Worm (Caenorhabditis elegans): ENCODE measurements around the gene T16G12.10.
A peak's percentile ranks its signal among the peaks of the same experiment; 100 is the strongest.

Gene T16G12.10

ce11 chrIII:10064140-10064539 lies 8.2 kb upstream of the T16G12.10 start, which contains the start of gene ekl-6:
ekl-6 (plus strand) TSS chrIII:10064404.
- TF ChIP-seq nhr-84 (tag; optimal IDR thresholded peaks at IDR 0.05) (no peak), xbp-1 (tag; optimal IDR thresholded peaks at IDR 0.05) (peak; percentile 76), tbx-2 (tag; optimal IDR thresholded peaks at IDR 0.05) (peak; percentile 80), unc-86 (tag; optimal IDR thresholded peaks at IDR 0.05) (peak; percentile 60), ceh-82 (tag; optimal IDR thresholded peaks at IDR 0.05) (peak in 2 of 3 experiments; percentile 26 to 39), mef-2 (tag; optimal IDR thresholded peaks at IDR 0.05) (no peak), ama-1 (optimal IDR thresholded peaks at IDR 0.05) (no peak), rnt-1 (tag; optimal IDR thresholded peaks at IDR 0.05) (peak; percentile 97), zag-1 (tag; optimal IDR thresholded peaks at IDR 0.05) (no peak), mab-9 (GFP tag; IDR thresholded peaks at IDR 0.05) (no peak), unc-98 (GFP tag; IDR thresholded peaks at IDR 0.05) (peak; percentile 54; the same call in 1 of the 2 replicates), tlp-1 (tag; optimal IDR thresholded peaks at IDR 0.05) (no peak), lin-15B (tag; optimal IDR thresholded peaks at IDR 0.05) (no peak), fkh-10 (GFP tag; optimal IDR thresholded peaks at IDR 0.05) (no peak), hlh-4 (tag; optimal IDR thresholded peaks at IDR 0.05) (no peak), isw-1 (GFP tag; IDR thresholded peaks at IDR 0.05) (peak; percentile 23), lin-35 (GFP tag; optimal IDR thresholded peaks at IDR 0.05) (peak; percentile 39 to 41), snu-23 (GFP tag; optimal IDR thresholded peaks at IDR 0.05) (no peak), nhr-12 (tag; optimal IDR thresholded peaks at IDR 0.05) (no peak), unc-62 (GFP tag; optimal IDR thresholded peaks at IDR 0.05) (no peak), zip-4 (GFP tag; optimal IDR thresholded peaks at IDR 0.05) (no peak), pax-3 (tag; optimal IDR thresholded peaks at IDR 0.05) (peak; percentile 77), sup-37 (GFP tag; optimal IDR thresholded peaks at IDR 0.05) (peak; percentile 36), elt-2 (tag; optimal IDR thresholded peaks at IDR 0.05) (peak; percentile 37), aha-1 (tag; optimal IDR thresholded peaks at IDR 0.05) (no peak), pqm-1 (tag; optimal IDR thresholded peaks at IDR 0.05) (no peak), egl-27 (tag; optimal IDR thresholded peaks at IDR 0.05) (no peak), C16A3.4 (tag; optimal IDR thresholded peaks at IDR 0.05) (peak; percentile 1), F16B12.6 (tag; optimal IDR thresholded peaks at IDR 0.05) (peak; percentile 14), ces-1 (GFP tag; optimal IDR thresholded peaks at IDR 0.05) (no peak), nhr-47 (tag; optimal IDR thresholded peaks at IDR 0.05) (peak; percentile 80), dsc-1 (tag; optimal IDR thresholded peaks at IDR 0.05) (peak; percentile 79), snpc-4 (tag; optimal IDR thresholded peaks at IDR 0.05) (peak; percentile 32), unc-30 (tag; optimal IDR thresholded peaks at IDR 0.05) (no peak), mdl-1 (tag; optimal IDR thresholded peaks at IDR 0.05) (no peak), nhr-85 (tag) (peak; percentile 92), aly-2 (tag; optimal IDR thresholded peaks at IDR 0.05) (no peak), lin-13 (GFP tag; optimal IDR thresholded peaks at IDR 0.05) (peak; percentile 25), elt-3 (tag; optimal IDR thresholded peaks at IDR 0.05) (no peak), efl-3 (GFP tag; optimal IDR thresholded peaks at IDR 0.05) (no peak), nhr-11 (tag; optimal IDR thresholded peaks at IDR 0.05) (no peak), dpl-1 (GFP tag; optimal IDR thresholded peaks at IDR 0.05) (peak; percentile 22 to 56 (median 55)), swsn-7 (tag; optimal IDR thresholded peaks at IDR 0.05) (peak; percentile 69), alr-1 (tag; optimal IDR thresholded peaks at IDR 0.05; ENCODE audit: borderline replicate concordance) (no peak), ceh-8 (GFP tag; optimal IDR thresholded peaks at IDR 0.05) (peak; percentile 30), lir-3 (tag; optimal IDR thresholded peaks at IDR 0.05; ENCODE audit: poor library complexity) (peak; percentile 92), nhr-77 (tag; optimal IDR thresholded peaks at IDR 0.05) (peak; percentile 21), hlh-17 (GFP tag; optimal IDR thresholded peaks at IDR 0.05; ENCODE audit: borderline replicate concordance) (no peak), nhr-90 (tag; optimal IDR thresholded peaks at IDR 0.05; ENCODE audit: poor library complexity) (peak; percentile 87), sox-4 (tag; optimal IDR thresholded peaks at IDR 0.05) (peak; percentile 82), blmp-1 (tag; optimal IDR thresholded peaks at IDR 0.05) (no peak), mep-1 (tag; optimal IDR thresholded peaks at IDR 0.05) (peak; percentile 47), lsy-2 (tag; optimal IDR thresholded peaks at IDR 0.05) (peak in 1 of 2 experiments; percentile 71), ceh-90 (tag; optimal IDR thresholded peaks at IDR 0.05) (peak; percentile 90)
